Worm (Caenorhabditis elegans): ENCODE data around the gene ZC395.11.

- TF ChIP-seq W03F9.2 (tag; optimal IDR thresholded peaks at IDR 0.05) (no peak), him-1 (tag; optimal IDR thresholded peaks at IDR 0.05) (no peak)
Measured at ce11 chrIII:5308278-5308677, 22.2 kb upstream of the ZC395.11 start, which contains the start of gene mog-3.

Data from whole organism, L4/young adult.